Fruit fly (Drosophila melanogaster) whole organism: Measurements from ENCODE around the gene CG14050.

Experiments used
- CG8478 ChIP-seq: fragments of >200 bp; optimal IDR thresholded peaks from 2 replicates; lab custom pipeline; 2018; ENCODE audit warnings: inconsistent platforms
- EcR ChIP-seq, 2 experiments: fragments of >200 bp; optimal IDR thresholded peaks; 2 replicates each; lab custom pipeline; 2017; ENCODE audit warnings: missing biosample characterization in 2 of 2, missing genetic modification characterization in 2 of 2, missing genetic modification reagents in 2 of 2
- pan ChIP-seq: fragments of >200 bp; optimal IDR thresholded peaks from 2 replicates; lab custom pipeline; 2017
- psq ChIP-seq: fragments of >200 bp; optimal IDR thresholded peaks from 2 replicates; lab custom pipeline; 2017
- usp ChIP-seq: fragments of >200 bp; optimal IDR thresholded peaks from 2 replicates; lab custom pipeline; 2017; ENCODE audit warnings: missing biosample characterization, missing genetic modification characterization, mixed read lengths

DNA sequence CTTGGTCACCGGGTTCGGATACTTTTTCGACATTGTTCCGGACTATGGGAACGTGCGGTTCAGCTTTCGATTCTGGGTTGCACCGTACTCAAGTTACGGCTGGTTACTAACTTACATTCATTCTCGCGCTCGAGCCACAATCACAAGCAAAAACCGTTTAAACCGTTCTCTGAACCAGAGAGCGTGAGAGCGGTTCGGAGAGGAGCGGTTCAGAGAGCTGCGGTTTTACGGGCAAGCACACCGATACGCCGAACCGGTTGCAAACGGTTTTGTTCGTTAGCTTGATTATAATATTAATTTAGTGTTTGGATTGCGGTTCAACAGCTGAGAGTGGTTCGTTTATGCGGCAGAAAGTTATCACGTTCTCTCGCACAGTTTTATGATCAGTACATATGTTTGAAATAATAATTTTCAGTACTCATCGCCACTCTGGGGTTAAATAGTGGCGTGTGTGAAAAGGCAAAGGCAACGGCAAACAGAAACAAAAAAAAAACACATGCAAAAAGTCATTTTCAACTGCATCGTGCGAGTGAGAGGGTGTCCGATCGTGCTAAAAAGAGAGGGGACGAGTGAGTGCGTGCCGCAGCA, at the start of gene CG14050:
- no peak for TF ChIP-seq pan
- TF ChIP-seq usp, result no peak
- TF ChIP-seq psq, result no peak
- no peak for TF ChIP-seq CG8478
- TF ChIP-seq EcR (GFP tag; optimal IDR thresholded peaks at IDR 0.05; lab: Kevin White, UChicago), result no peak
